Worm (Caenorhabditis elegans): Measurements from ENCODE around the gene mttu-1.

DNA sequence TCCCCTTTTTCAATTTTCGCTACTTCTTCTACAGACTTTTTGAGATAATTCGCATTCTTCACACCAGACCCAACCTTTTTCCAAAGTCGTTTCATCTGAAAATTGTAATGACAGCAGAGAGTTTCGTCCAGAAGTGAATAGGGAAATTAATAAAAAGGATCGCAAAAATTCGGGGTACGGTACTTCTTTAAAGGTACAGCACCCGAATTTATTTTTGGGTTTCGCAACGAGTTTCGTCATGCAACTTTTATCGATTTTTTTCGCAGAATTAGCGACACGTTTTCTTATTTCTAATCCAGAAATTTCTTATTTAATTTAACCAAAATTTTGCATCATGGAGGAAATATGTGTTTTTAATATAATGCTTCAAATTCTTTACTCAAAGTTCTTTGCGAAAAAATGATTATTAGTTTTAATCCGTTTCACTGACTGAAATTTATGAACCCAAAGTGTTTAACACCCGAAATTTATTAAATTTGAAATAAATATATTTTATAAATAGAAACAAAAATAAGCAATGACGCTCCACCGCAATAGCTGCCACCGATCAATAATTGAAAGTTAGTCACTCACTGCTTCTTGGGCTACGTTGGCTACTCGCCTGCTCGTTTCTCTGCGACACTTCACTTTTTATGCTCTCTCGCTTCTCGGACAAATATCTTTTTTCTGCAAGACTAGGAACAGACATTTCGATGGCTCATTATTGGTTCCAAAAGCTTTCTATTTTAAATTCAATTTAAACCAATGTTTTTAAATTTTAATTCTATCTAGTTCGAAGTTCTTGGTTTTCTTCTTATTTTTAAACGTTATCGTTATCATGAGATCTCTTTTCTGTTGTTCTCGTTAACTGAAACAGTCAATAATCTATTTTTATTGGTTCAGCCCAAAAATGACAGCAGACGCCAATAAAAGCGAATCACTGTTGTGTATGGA is 1.7 kb upstream of the mttu-1 start, which contains the start of the genes B0035.15 and dnj-1:
- TF ChIP-seq dao-5 (tag; optimal IDR thresholded peaks at IDR 0.05) (no peak), him-1 (tag; optimal IDR thresholded peaks at IDR 0.05) (no peak), W03F9.2 (tag; optimal IDR thresholded peaks at IDR 0.05) (no peak)

Measured in whole organism, L4/young adult.